Fruit fly (Drosophila melanogaster) whole organism, embryonic: Measurements from ENCODE around the gene sdt.

Source experiments
- CG11398 ChIP-seq: fragments of 200-800 bp; sonication (Bioruptor generic); optimal IDR thresholded peaks from 2 replicates; lab custom pipeline; 2016; ENCODE audit warnings: missing biosample characterization, missing genetic modification characterization
- CG12155 ChIP-seq: fragments of 200-800 bp; sonication (Bioruptor generic); optimal IDR thresholded peaks from 3 replicates; lab custom pipeline; 2016; ENCODE audit warnings: missing biosample characterization, missing genetic modification characterization
- CG13624 ChIP-seq: fragments of 200-800 bp; sonication (Bioruptor generic); optimal IDR thresholded peaks from 2 replicates; lab custom pipeline; 2016; ENCODE audit warnings: missing biosample characterization, missing genetic modification characterization
- CG17186 ChIP-seq: fragments of 200-800 bp; sonication (Bioruptor generic); optimal IDR thresholded peaks from 3 replicates; lab custom pipeline; 2017; ENCODE audit warnings: missing biosample characterization, missing genetic modification reagents, missing genetic modification characterization
- CG17612 ChIP-seq: fragments of 200-800 bp; sonication (Bioruptor generic); IDR thresholded peaks from 2 replicates; pipeline ENCODE4 v1.3.6; 2022; ENCODE audit warnings: missing biosample characterization, missing genetic modification characterization
- CG17829 ChIP-seq: fragments of 200-800 bp; optimal IDR thresholded peaks from 2 replicates; lab custom pipeline; 2019; ENCODE audit warnings: missing biosample characterization, mild to moderate bottlenecking, missing genetic modification characterization, moderate library complexity
- CG1792 ChIP-seq: fragments of 200-800 bp; sonication (Bioruptor generic); optimal IDR thresholded peaks from 2 replicates; lab custom pipeline; 2016; ENCODE audit warnings: missing biosample characterization, missing genetic modification characterization
- CG2678 ChIP-seq: fragments of 200-800 bp; sonication (Bioruptor generic); optimal IDR thresholded peaks from 3 replicates; lab custom pipeline; 2019; ENCODE audit warnings: missing biosample characterization, mild to moderate bottlenecking, missing genetic modification characterization, moderate library complexity
- CG4854 ChIP-seq: fragments of 200-800 bp; sonication (Bioruptor generic); optimal IDR thresholded peaks from 2 replicates; lab custom pipeline; 2016; ENCODE audit warnings: missing biosample characterization, missing genetic modification characterization, inconsistent platforms
- CG5953 ChIP-seq: fragments of 200-800 bp; sonication (Bioruptor generic); IDR thresholded peaks from 2 replicates; pipeline ENCODE4 v1.3.6; 2022; ENCODE audit warnings: missing biosample characterization, missing genetic modification characterization
- CG7556 ChIP-seq: fragments of 200-800 bp; sonication (Bioruptor generic); optimal IDR thresholded peaks from 2 replicates; lab custom pipeline; 2017; ENCODE audit warnings: missing biosample characterization, mild to moderate bottlenecking, missing genetic modification characterization
- CG7987 ChIP-seq: fragments of 200-800 bp; sonication (Bioruptor generic); optimal IDR thresholded peaks from 2 replicates; lab custom pipeline; 2018; ENCODE audit warnings: missing biosample characterization, mild to moderate bottlenecking, missing genetic modification characterization, moderate library complexity
- CG9609 ChIP-seq: fragments of 200-800 bp; sonication (Bioruptor generic); optimal IDR thresholded peaks from 3 replicates; lab custom pipeline; 2016; ENCODE audit warnings: missing biosample characterization, missing genetic modification characterization
- CG9727 ChIP-seq: fragments of 200-800 bp; sonication (Bioruptor generic); optimal IDR thresholded peaks from 3 replicates; lab custom pipeline; 2017; ENCODE audit warnings: missing biosample characterization, mild to moderate bottlenecking, missing genetic modification characterization
- Dp ChIP-seq: fragments of 200-800 bp; sonication (Bioruptor generic); optimal IDR thresholded peaks from 2 replicates; lab custom pipeline; 2018; ENCODE audit warnings: missing biosample characterization, mild to moderate bottlenecking, missing genetic modification characterization, moderate library complexity
- Dref ChIP-seq: fragments of 200-800 bp; sonication (Bioruptor generic); IDR thresholded peaks from 2 replicates; pipeline ENCODE4 v1.3.6; 2022; ENCODE audit warnings: missing biosample characterization, missing genetic modification characterization
- Fer1 ChIP-seq: fragments of 200-800 bp; sonication (Bioruptor generic); optimal IDR thresholded peaks from 2 replicates; lab custom pipeline; 2017; ENCODE audit warnings: missing biosample characterization, mild to moderate bottlenecking, missing genetic modification characterization
- GATAe ChIP-seq: fragments of 200-800 bp; sonication (Bioruptor generic); conservative IDR thresholded peaks from 2 replicates; pipeline ENCODE4 v1.3.6; 2022; ENCODE audit warnings: missing biosample characterization, missing genetic modification characterization
- H2.0 ChIP-seq: fragments of 200-800 bp; sonication (Bioruptor generic); IDR thresholded peaks from 2 replicates; pipeline ENCODE4 v1.3.6; 2022; ENCODE audit warnings: missing biosample characterization, missing genetic modification characterization
- HLH54F ChIP-seq: fragments of 200-800 bp; sonication (Bioruptor generic); optimal IDR thresholded peaks from 3 replicates; lab custom pipeline; 2016; ENCODE audit warnings: missing biosample characterization, missing genetic modification characterization
- MESR4 ChIP-seq: fragments of 200-800 bp; sonication (Bioruptor generic); optimal IDR thresholded peaks from 2 replicates; lab custom pipeline; 2018; ENCODE audit warnings: missing biosample characterization, mild to moderate bottlenecking, missing genetic modification characterization, moderate library complexity
- Med ChIP-seq: fragments of 200-800 bp; sonication (Bioruptor generic); peaks from one replicate; lab custom pipeline; 2016; ENCODE audit warnings: missing biosample characterization, missing genetic modification characterization, mild to moderate bottlenecking, inconsistent platforms, moderate library complexity
- Meics ChIP-seq: fragments of 200-800 bp; sonication (Bioruptor generic); optimal IDR thresholded peaks from 2 replicates; lab custom pipeline; 2017; ENCODE audit warnings: missing biosample characterization, mild to moderate bottlenecking, missing genetic modification characterization
- Oaz ChIP-seq: fragments of 200-800 bp; sonication (Bioruptor generic); IDR thresholded peaks from 2 replicates; pipeline ENCODE4 v1.3.6; 2022; ENCODE audit warnings: missing biosample characterization, missing genetic modification characterization
- Oli ChIP-seq: fragments of 200-800 bp; sonication (Bioruptor generic); optimal IDR thresholded peaks from 2 replicates; lab custom pipeline; 2018; ENCODE audit warnings: missing biosample characterization, mild to moderate bottlenecking, missing genetic modification characterization, moderate library complexity
- Rx ChIP-seq: fragments of 200-800 bp; sonication (Bioruptor generic); IDR thresholded peaks from 2 replicates; pipeline ENCODE4 v1.3.6; 2022; ENCODE audit warnings: missing biosample characterization, missing genetic modification characterization
- Sry-β ChIP-seq: fragments of 200-800 bp; sonication (Bioruptor generic); optimal IDR thresholded peaks from 2 replicates; lab custom pipeline; 2018; ENCODE audit warnings: missing biosample characterization, mild to moderate bottlenecking, missing genetic modification characterization, moderate library complexity
- Tbp ChIP-seq: fragments of >200 bp; optimal IDR thresholded peaks from 2 replicates; lab custom pipeline; 2018; ENCODE audit warnings: missing biosample characterization, missing genetic modification characterization
- ab ChIP-seq: fragments of 200-800 bp; sonication (Bioruptor generic); optimal IDR thresholded peaks from 2 replicates; lab custom pipeline; 2016; ENCODE audit warnings: missing biosample characterization, missing genetic modification characterization
- ara ChIP-seq: fragments of 200-800 bp; sonication (Bioruptor generic); IDR thresholded peaks from 2 replicates; pipeline ENCODE4 v1.3.6; 2022; ENCODE audit warnings: missing biosample characterization, missing genetic modification characterization
- caup ChIP-seq: fragments of 200-800 bp; sonication (Bioruptor generic); optimal IDR thresholded peaks from 3 replicates; lab custom pipeline; 2017; ENCODE audit warnings: missing biosample characterization, mild to moderate bottlenecking, missing genetic modification characterization, moderate library complexity; ENCODE audit not compliant: severe bottlenecking
- chif ChIP-seq, 2 experiments: fragments of 200-800 bp; sonication (Bioruptor generic); optimal IDR thresholded peaks; 3 replicates each; lab custom pipeline; 2016; ENCODE audit warnings: missing biosample characterization in 2 of 2, missing genetic modification characterization in 2 of 2
- chn ChIP-seq: fragments of 200-800 bp; sonication (Bioruptor generic); optimal IDR thresholded peaks from 2 replicates; lab custom pipeline; 2016; ENCODE audit warnings: missing biosample characterization, missing genetic modification characterization
- crp ChIP-seq, 2 experiments: fragments of 200-800 bp; sonication (Bioruptor generic); optimal IDR thresholded peaks; 2 replicates in 1 of 2; 3 replicates in 1 of 2; lab custom pipeline; 2017; ENCODE audit warnings: missing biosample characterization in 2 of 2, missing genetic modification characterization in 2 of 2, mild to moderate bottlenecking in 1 of 2, moderate library complexity in 1 of 2
- dysf ChIP-seq: fragments of 200-800 bp; sonication (Bioruptor generic); IDR thresholded peaks from 3 replicates; pipeline ENCODE4 v1.3.6; 2022; ENCODE audit warnings: missing biosample characterization, missing genetic modification characterization
- grau ChIP-seq: fragments of 200-800 bp; optimal IDR thresholded peaks from 3 replicates; lab custom pipeline; 2019; ENCODE audit warnings: missing biosample characterization, mild to moderate bottlenecking, missing genetic modification characterization, moderate library complexity
- h ChIP-seq: fragments of >200 bp; optimal IDR thresholded peaks from 2 replicates; lab custom pipeline; 2017
- hb ChIP-seq: fragments of 200-800 bp; sonication (Bioruptor generic); IDR thresholded peaks from 3 replicates; pipeline ENCODE4 v1.3.6; 2022; ENCODE audit warnings: missing biosample characterization, missing genetic modification characterization; ENCODE audit not compliant: partially characterized antibody
- inv ChIP-seq: fragments of 200-800 bp; sonication (Bioruptor generic); IDR thresholded peaks from 2 replicates; pipeline ENCODE4 v1.3.6; 2022; ENCODE audit warnings: missing biosample characterization, missing genetic modification characterization; ENCODE audit not compliant: partially characterized antibody
- kni ChIP-seq: fragments of 200-800 bp; sonication (Bioruptor generic); optimal IDR thresholded peaks from 3 replicates; lab custom pipeline; 2017; ENCODE audit warnings: mild to moderate bottlenecking, missing biosample characterization, missing genetic modification reagents, missing genetic modification characterization
- lab ChIP-seq: fragments of 200-800 bp; sonication (Bioruptor generic); optimal IDR thresholded peaks from 3 replicates; lab custom pipeline; 2017; ENCODE audit warnings: missing biosample characterization, missing genetic modification characterization, mild to moderate bottlenecking, moderate library complexity, missing genetic modification reagents
- nom ChIP-seq: fragments of 200-800 bp; sonication (Bioruptor generic); optimal IDR thresholded peaks from 2 replicates; lab custom pipeline; 2017; ENCODE audit warnings: missing biosample characterization, missing genetic modification characterization, mild to moderate bottlenecking, moderate library complexity, missing genetic modification reagents
- otp ChIP-seq: fragments of 200-800 bp; sonication (Bioruptor generic); IDR thresholded peaks from 3 replicates; pipeline ENCODE4, ENCODE4 v1.3.6; 2022; ENCODE audit warnings: missing biosample characterization, missing genetic modification characterization
- pum ChIP-seq: fragments of 200-800 bp; sonication (Bioruptor generic); optimal IDR thresholded peaks from 2 replicates; lab custom pipeline; 2016; ENCODE audit warnings: missing biosample characterization, missing genetic modification characterization
- sens ChIP-seq: fragments of 200-800 bp; sonication (Bioruptor generic); peaks from one replicate; lab custom pipeline; 2016; ENCODE audit warnings: missing biosample characterization, missing genetic modification characterization
- stwl ChIP-seq: fragments of 200-800 bp; sonication (Bioruptor generic); optimal IDR thresholded peaks from 3 replicates; lab custom pipeline; 2018; ENCODE audit warnings: missing biosample characterization, mild to moderate bottlenecking, missing genetic modification characterization, moderate library complexity
- tna ChIP-seq: fragments of 200-800 bp; sonication (Bioruptor generic); IDR thresholded peaks from 2 replicates; pipeline ENCODE4 v1.3.6; 2022; ENCODE audit warnings: missing biosample characterization, missing genetic modification characterization; ENCODE audit not compliant: partially characterized antibody
- yki ChIP-seq: fragments of >200 bp; optimal IDR thresholded peaks from 3 replicates; lab custom pipeline; 2018
- z ChIP-seq: fragments of 200-800 bp; sonication (Bioruptor generic); IDR thresholded peaks from 3 replicates; pipeline ENCODE4 v1.3.6; 2022; ENCODE audit warnings: missing biosample characterization, missing genetic modification characterization
- zen ChIP-seq: fragments of 200-800 bp; sonication (Bioruptor generic); optimal IDR thresholded peaks from 3 replicates; lab custom pipeline; 2018; ENCODE audit warnings: missing biosample characterization, mild to moderate bottlenecking, missing genetic modification characterization, moderate library complexity

The sdt gene

dm6 chrX:8141353-8142066 is 36.8 kb upstream of the sdt start (continued):
- TF ChIP-seq CG9727 (GFP tag; lab: Kevin White, UChicago) (peak; percentile 42), Oli (peak; percentile 12), Oaz (GFP tag; lab: Robert Waterston, UW) (no peak), ara (GFP tag; lab: Robert Waterston, UW) (no peak), H2.0 (GFP tag; lab: Robert Waterston, UW) (no peak), CG17612 (GFP tag; lab: Robert Waterston, UW) (peak; percentile 27; the same call in 1 of the 2 replicates), Rx (no peak), nom (GFP tag; lab: Kevin White, UChicago) (peak; percentile 43), Meics (peak; percentile 24), chif (GFP tag; optimal IDR thresholded peaks at IDR 0.05; lab: Kevin White, UChicago) (no peak), GATAe (GFP tag; lab: Robert Waterston, UW) (no peak), Fer1 (no peak), sens (GFP tag; lab: Kevin White, UChicago) (peak; percentile 92), Dp (GFP tag; lab: Kevin White, UChicago) (no peak), otp (GFP tag; lab: Robert Waterston, UW) (no peak), kni (GFP tag; lab: Kevin White, UChicago) (peak; percentile 60), inv (GFP tag; lab: Robert Waterston, UW) (no peak), zen (no peak), HLH54F (GFP tag; lab: Kevin White, UChicago) (peak; percentile 23), hb (no peak), Med (GFP tag; lab: Kevin White, UChicago) (peak; percentile 83), grau (no peak), crp (GFP tag; optimal IDR thresholded peaks at IDR 0.05; lab: Kevin White, UChicago) (no peak), dysf (peak; percentile 25; the same call in 1 of the 3 replicates), CG11398 (GFP tag; lab: Kevin White, UChicago) (no peak), CG17186 (GFP tag; lab: Kevin White, UChicago) (no peak), chn (GFP tag; lab: Kevin White, UChicago) (peak; percentile 27), CG7556 (peak; percentile 28), pum (GFP tag; lab: Kevin White, UChicago) (no peak), tna (GFP tag; lab: Robert Waterston, UW) (no peak; the same call in 1 of the 2 replicates), CG13624 (GFP tag; lab: Kevin White, UChicago) (no peak), MESR4 (GFP tag; lab: Kevin White, UChicago) (peak; percentile 69), CG4854 (no peak), CG17829 (tag; lab: Kevin White, UChicago) (no peak), CG5953 (no peak), stwl (tag; lab: Kevin White, UChicago) (no peak), caup (peak; percentile 17), CG2678 (tag; lab: Kevin White, UChicago) (peak; percentile 39), CG7987 (GFP tag; lab: Kevin White, UChicago) (no peak), CG1792 (GFP tag; lab: Kevin White, UChicago) (no peak), h (lab: Kevin White, UChicago) (no peak), CG9609 (GFP tag; lab: Kevin White, UChicago) (no peak), Tbp (GFP tag; lab: Kevin White, UChicago) (no peak), Dref (peak; percentile 10; the same call in 1 of the 2 replicates), yki (no peak), lab (GFP tag; lab: Kevin White, UChicago) (peak; percentile 60), Sry-β (GFP tag; lab: Kevin White, UChicago) (no peak), CG12155 (GFP tag; lab: Kevin White, UChicago) (peak; percentile 8), ab (GFP tag; lab: Kevin White, UChicago) (no peak), z (GFP tag; lab: Robert Waterston, UW) (no peak)
